Worm (Caenorhabditis elegans): ENCODE measurements around the gene gbh-2.

ce11 chrII:8456094-8456493 lies 29.6 kb upstream of the gbh-2 start, which contains the start of gene F22B5.6:
- TF ChIP-seq F13H6.1 (tag; optimal IDR thresholded peaks at IDR 0.05) (no peak), nhr-11 (tag; optimal IDR thresholded peaks at IDR 0.05) (no peak), dmd-4 (tag; optimal IDR thresholded peaks at IDR 0.05) (no peak), elt-3 (tag; optimal IDR thresholded peaks at IDR 0.05) (no peak), snpc-4 (tag; optimal IDR thresholded peaks at IDR 0.05) (no peak), egl-27 (tag; optimal IDR thresholded peaks at IDR 0.05) (no peak), peb-1 (tag; optimal IDR thresholded peaks at IDR 0.05) (no peak), skn-1 (tag; optimal IDR thresholded peaks at IDR 0.05) (no peak), ztf-11 (tag; optimal IDR thresholded peaks at IDR 0.05) (no peak), zag-1 (tag; optimal IDR thresholded peaks at IDR 0.05) (no peak), lin-11 (tag; optimal IDR thresholded peaks at IDR 0.05) (no peak), sma-3 (GFP tag; optimal IDR thresholded peaks at IDR 0.05) (no peak), nhr-237 (tag; optimal IDR thresholded peaks at IDR 0.05) (no peak), ceh-16 (tag; optimal IDR thresholded peaks at IDR 0.05) (no peak)
